Worm (Caenorhabditis elegans): ENCODE results near the gene F32D8.14.

The F32D8.14 gene

ce11 chrV:10894601-10895000 lies at the start of gene F32D8.14, which contains the start of gene F32D8.5:
F32D8.14 (minus strand) TSS chrV:10894788.
F32D8.5 (plus strand) TSS chrV:10894800.
- TF ChIP-seq sox-2 (GFP tag; IDR thresholded peaks at IDR 0.05) = no peak
- TF ChIP-seq gmeb-2 (tag; optimal IDR thresholded peaks at IDR 0.05) = no peak
- TF ChIP-seq tbx-7 (tag; optimal IDR thresholded peaks at IDR 0.05) = peak; percentile 66
- peak; percentile 59 for TF ChIP-seq ceh-14 (tag; optimal IDR thresholded peaks at IDR 0.05)
- TF ChIP-seq unc-55 (GFP tag; optimal IDR thresholded peaks at IDR 0.05) = peak; percentile 16
- TF ChIP-seq pag-3 (tag; optimal IDR thresholded peaks at IDR 0.05; ENCODE audit: borderline replicate concordance) = no peak
- peak; percentile 15 for TF ChIP-seq ceh-34 (tag; optimal IDR thresholded peaks at IDR 0.05)
- peak; percentile 49 for TF ChIP-seq zip-5 (tag; optimal IDR thresholded peaks at IDR 0.05)
- peak; percentile 76 for TF ChIP-seq ets-4 (tag; optimal IDR thresholded peaks at IDR 0.05)
- TF ChIP-seq ceh-30 (tag; optimal IDR thresholded peaks at IDR 0.05) = no peak
- peak; percentile 45 for TF ChIP-seq rnt-1 (tag; optimal IDR thresholded peaks at IDR 0.05)
- peak; percentile 59 for TF ChIP-seq unc-42 (tag; optimal IDR thresholded peaks at IDR 0.05)
- peak; percentile 43 for TF ChIP-seq nfya-1 (tag; optimal IDR thresholded peaks at IDR 0.05)
- no peak for TF ChIP-seq hlh-15 (tag; optimal IDR thresholded peaks at IDR 0.05)
- no peak for TF ChIP-seq unc-86 (tag; optimal IDR thresholded peaks at IDR 0.05)
- TF ChIP-seq F13H6.1 (tag; optimal IDR thresholded peaks at IDR 0.05) = no peak
- no peak for TF ChIP-seq C38D4.7 (GFP tag; optimal IDR thresholded peaks at IDR 0.05)
- no peak for TF ChIP-seq sox-4 (tag; optimal IDR thresholded peaks at IDR 0.05)
- TF ChIP-seq eyg-1 (tag; optimal IDR thresholded peaks at IDR 0.05) = no peak
- no peak for TF ChIP-seq nhr-11 (tag; optimal IDR thresholded peaks at IDR 0.05)
- TF ChIP-seq dve-1 (tag; optimal IDR thresholded peaks at IDR 0.05) = peak; percentile 40
- peak; percentile 92 for TF ChIP-seq ceh-31 (tag; optimal IDR thresholded peaks at IDR 0.05)
- no peak for TF ChIP-seq ceh-45 (GFP tag; IDR thresholded peaks at IDR 0.05)
- TF ChIP-seq pha-4 (tag; optimal IDR thresholded peaks at IDR 0.05) = no peak
- TF ChIP-seq tbx-2 (tag; optimal IDR thresholded peaks at IDR 0.05) = peak; percentile 80
- peak; percentile 66 for TF ChIP-seq hlh-8 (tag; optimal IDR thresholded peaks at IDR 0.05)
- peak; percentile 74 for TF ChIP-seq ref-2 (tag; optimal IDR thresholded peaks at IDR 0.05)
- no peak for TF ChIP-seq hlh-30 (tag; optimal IDR thresholded peaks at IDR 0.05; ENCODE audit: insufficient read depth)
- TF ChIP-seq Y22D7AL.16 (tag; optimal IDR thresholded peaks at IDR 0.05) = no peak
- no peak for TF ChIP-seq hlh-6 (tag; optimal IDR thresholded peaks at IDR 0.05)
- no peak for TF ChIP-seq hlh-13 (GFP tag; optimal IDR thresholded peaks at IDR 0.05)
- TF ChIP-seq fkh-6 (tag; optimal IDR thresholded peaks at IDR 0.05) = peak; percentile 0
- TF ChIP-seq ceh-48 (tag; optimal IDR thresholded peaks at IDR 0.05) = no peak
- TF ChIP-seq pros-1 (tag; optimal IDR thresholded peaks at IDR 0.05) = peak; percentile 24
- TF ChIP-seq che-1 (tag; optimal IDR thresholded peaks at IDR 0.05) = no peak
- peak; percentile 75 for TF ChIP-seq ceh-2 (tag; optimal IDR thresholded peaks at IDR 0.05)
- TF ChIP-seq elt-2 (tag; optimal IDR thresholded peaks at IDR 0.05) = peak; percentile 47
- no peak for TF ChIP-seq K02D7.2 (tag; optimal IDR thresholded peaks at IDR 0.05)
- TF ChIP-seq fax-1 (tag; optimal IDR thresholded peaks at IDR 0.05) = peak; percentile 52
- TF ChIP-seq T23F11.4 (GFP tag; optimal IDR thresholded peaks at IDR 0.05) = no peak
- no peak for TF ChIP-seq unc-3 (GFP tag; conservative IDR thresholded peaks at IDR 0.05)
- no peak for TF ChIP-seq unc-3 (tag; optimal IDR thresholded peaks at IDR 0.05)
- TF ChIP-seq odd-2 (tag; optimal IDR thresholded peaks at IDR 0.05) = no peak
- TF ChIP-seq C08G9.2 (tag; optimal IDR thresholded peaks at IDR 0.05) = peak; percentile 89
- no peak for TF ChIP-seq madf-2 (tag; optimal IDR thresholded peaks at IDR 0.05)

- TF ChIP-seq sox-2 (GFP tag; IDR thresholded peaks at IDR 0.05) = no peak
- TF ChIP-seq ceh-14 (tag; optimal IDR thresholded peaks at IDR 0.05) = no peak
- no peak for TF ChIP-seq dmd-4 (tag; optimal IDR thresholded peaks at IDR 0.05; ENCODE audit: borderline replicate concordance)
- no peak for TF ChIP-seq K09A11.1 (tag; optimal IDR thresholded peaks at IDR 0.05; ENCODE audit: insufficient read depth)
- TF ChIP-seq pha-4 (tag; optimal IDR thresholded peaks at IDR 0.05) = no peak
- TF ChIP-seq ref-2 (tag; optimal IDR thresholded peaks at IDR 0.05) = no peak
- TF ChIP-seq mec-3 (tag; optimal IDR thresholded peaks at IDR 0.05; ENCODE audit: borderline replicate concordance) = no peak
- TF ChIP-seq hlh-6 (tag; optimal IDR thresholded peaks at IDR 0.05) = no peak
Measured at ce11 chrV:10942161-10942560, 47.6 kb upstream of the F32D8.14 start, which contains the start of gene zip-9. zip-9 (plus strand) TSS chrV:10942461.
